Worm (Caenorhabditis elegans) whole organism, L1 larva: ENCODE measurements around the gene nhr-121.

Experiments
- C04F5.9 ChIP-seq: sonication (generic microtip); optimal IDR thresholded peaks from 2 replicates; lab custom pipeline; 2016; ENCODE audit warnings: missing genetic modification characterization, missing compliant biosample characterization
- C16A3.4 ChIP-seq: fragments of 150-350 bp; optimal IDR thresholded peaks from 2 replicates; lab custom pipeline; 2014; ENCODE audit warnings: missing biosample characterization, missing genetic modification characterization
- C34B4.2 ChIP-seq: sonication (generic microtip); optimal IDR thresholded peaks from 2 replicates; lab custom pipeline; 2017; ENCODE audit warnings: mild to moderate bottlenecking, missing genetic modification characterization, missing compliant biosample characterization
- Y116A8C.19 ChIP-seq: sonication (generic microtip); optimal IDR thresholded peaks from 2 replicates; lab custom pipeline; 2016; ENCODE audit warnings: missing compliant biosample characterization, missing genetic modification characterization, borderline replicate concordance
- aha-1 ChIP-seq: fragments of 150-350 bp; optimal IDR thresholded peaks from 2 replicates; lab custom pipeline; 2014; ENCODE audit warnings: missing biosample characterization, missing genetic modification characterization
- aly-2 ChIP-seq: fragments of 150-350 bp; optimal IDR thresholded peaks from 2 replicates; lab custom pipeline; 2014; ENCODE audit warnings: missing biosample characterization, missing genetic modification characterization
- ama-1 ChIP-seq: fragments of 150-350 bp; optimal IDR thresholded peaks from 2 replicates; lab custom pipeline; 2014
- blmp-1 ChIP-seq: fragments of 150-350 bp; optimal IDR thresholded peaks from 2 replicates; lab custom pipeline; 2014; ENCODE audit warnings: missing biosample characterization, missing genetic modification characterization
- ceh-63 ChIP-seq: fragments of 200-800 bp; sonication (Bioruptor generic); optimal IDR thresholded peaks from 2 replicates; lab custom pipeline; 2018; ENCODE audit warnings: mild to moderate bottlenecking, missing genetic modification characterization, missing compliant biosample characterization
- ceh-8 ChIP-seq: fragments of 200-800 bp; sonication (Bioruptor generic); optimal IDR thresholded peaks from 2 replicates; lab custom pipeline; 2018; ENCODE audit warnings: mild to moderate bottlenecking, missing genetic modification characterization, moderate library complexity, missing compliant biosample characterization
- ceh-82 ChIP-seq, 3 experiments: fragments of 150-350 bp in 1 of 3; sonication (generic microtip) in 2 of 3; optimal IDR thresholded peaks; 2 replicates each; lab custom pipeline; 2014 to 2017; ENCODE audit warnings: missing biosample characterization in 3 of 3, missing genetic modification characterization in 3 of 3
- ceh-88 ChIP-seq: fragments of 200-800 bp; sonication (Bioruptor generic); IDR thresholded peaks from 2 replicates; pipeline ENCODE4 v1.3.6; 2022; ENCODE audit warnings: missing genetic modification characterization, missing compliant biosample characterization
- dpl-1 ChIP-seq, 3 experiments: fragments of 150-350 bp in 2 of 3; sonication (generic microtip) in 1 of 3; optimal IDR thresholded peaks; 2 replicates each; lab custom pipeline; 2014 to 2017; ENCODE audit warnings: missing biosample characterization in 3 of 3, missing genetic modification characterization in 3 of 3, missing genetic modification reagents in 3 of 3
- dsc-1 ChIP-seq: sonication (generic microtip); optimal IDR thresholded peaks from 2 replicates; lab custom pipeline; 2016; ENCODE audit warnings: mild to moderate bottlenecking, missing genetic modification characterization, missing compliant biosample characterization
- efl-1 ChIP-seq, 4 experiments: fragments of 150-350 bp; optimal IDR thresholded peaks in 3 of 4; peaks in 1 of 4; 1 replicate in 1 of 4; 2 replicates in 3 of 4; lab custom pipeline; 2014; ENCODE audit warnings: missing biosample characterization in 2 of 4, missing genetic modification characterization in 2 of 4, missing genetic modification reagents in 2 of 4
- efl-3 ChIP-seq: fragments of 200-800 bp; sonication (Bioruptor generic); optimal IDR thresholded peaks from 2 replicates; lab custom pipeline; 2018; ENCODE audit warnings: mild to moderate bottlenecking, missing genetic modification characterization, missing compliant biosample characterization
- egl-13 ChIP-seq: sonication (generic microtip); optimal IDR thresholded peaks from 2 replicates; lab custom pipeline; 2016; ENCODE audit warnings: missing genotype, missing genetic modification reagents, missing genetic modification characterization, missing compliant biosample characterization
- egl-27 ChIP-seq, 2 experiments: fragments of 150-350 bp in 1 of 2; sonication (generic microtip); optimal IDR thresholded peaks; 3 replicates each; lab custom pipeline; 2017 to 2018; ENCODE audit warnings: missing biosample characterization in 2 of 2, missing genetic modification characterization in 2 of 2, missing genetic modification reagents in 2 of 2
- elt-2 ChIP-seq: sonication (generic microtip); optimal IDR thresholded peaks from 2 replicates; lab custom pipeline; 2016; ENCODE audit warnings: missing genetic modification characterization, mild to moderate bottlenecking, inconsistent platforms, missing compliant biosample characterization, missing genetic modification reagents
- ets-5 ChIP-seq: fragments of 200-800 bp; sonication (Bioruptor generic); IDR thresholded peaks from 2 replicates; pipeline ENCODE4 v1.3.6; 2022; ENCODE audit warnings: missing genetic modification characterization, missing compliant biosample characterization
- fkh-8 ChIP-seq: sonication (generic microtip); optimal IDR thresholded peaks from 2 replicates; lab custom pipeline; 2016; ENCODE audit warnings: mild to moderate bottlenecking, missing genetic modification characterization, missing compliant biosample characterization
- fos-1 ChIP-seq: fragments of 150-350 bp; optimal IDR thresholded peaks from 2 replicates; lab custom pipeline; 2014; ENCODE audit warnings: missing biosample characterization, missing genetic modification characterization
- hlh-4 ChIP-seq: sonication (generic microtip); optimal IDR thresholded peaks from 2 replicates; lab custom pipeline; 2016; ENCODE audit warnings: mild to moderate bottlenecking, missing genetic modification characterization, missing compliant biosample characterization
- irx-1 ChIP-seq: sonication (generic microtip); optimal IDR thresholded peaks from 2 replicates; lab custom pipeline; 2016; ENCODE audit warnings: missing genetic modification characterization, missing compliant biosample characterization
- jun-1 ChIP-seq: fragments of 150-350 bp; optimal IDR thresholded peaks from 2 replicates; lab custom pipeline; 2014; ENCODE audit warnings: missing biosample characterization, missing genetic modification reagents, missing genetic modification characterization
- lin-14 ChIP-seq: fragments of 200-800 bp; sonication (Bioruptor generic); optimal IDR thresholded peaks from 2 replicates; lab custom pipeline; 2018; ENCODE audit warnings: mild to moderate bottlenecking, missing genetic modification characterization, moderate library complexity, missing compliant biosample characterization
- lin-35 ChIP-seq, 2 experiments: fragments of 150-350 bp; optimal IDR thresholded peaks; 2 replicates each; lab custom pipeline; 2014; ENCODE audit warnings: missing biosample characterization in 2 of 2, missing genetic modification characterization in 2 of 2, missing genetic modification reagents in 2 of 2
- lin-39 ChIP-seq: fragments of 150-350 bp; optimal IDR thresholded peaks from 2 replicates; lab custom pipeline; 2014; ENCODE audit warnings: missing biosample characterization, missing genetic modification reagents, missing genetic modification characterization
- lsy-2 ChIP-seq, 2 experiments: fragments of 150-350 bp; optimal IDR thresholded peaks; 2 replicates each; lab custom pipeline; 2014; ENCODE audit warnings: missing biosample characterization in 2 of 2, missing genetic modification characterization in 2 of 2
- mab-9 ChIP-seq: fragments of 200-800 bp; sonication (Bioruptor generic); IDR thresholded peaks from 2 replicates; pipeline ENCODE4 v1.3.6; 2022; ENCODE audit warnings: missing genetic modification reagents, missing genetic modification characterization, missing compliant biosample characterization
- mep-1 ChIP-seq: fragments of 150-350 bp; optimal IDR thresholded peaks from 2 replicates; lab custom pipeline; 2014; ENCODE audit warnings: missing biosample characterization, missing genetic modification characterization
- nhr-11 ChIP-seq: fragments of 150-350 bp; optimal IDR thresholded peaks from 2 replicates; lab custom pipeline; 2014; ENCODE audit warnings: missing biosample characterization, missing genetic modification characterization
- nhr-19 ChIP-seq: fragments of 200-800 bp; sonication (Bioruptor generic); conservative IDR thresholded peaks from 2 replicates; pipeline ENCODE4 v1.3.6; 2022; ENCODE audit warnings: missing genetic modification characterization, missing compliant biosample characterization
- nhr-237 ChIP-seq: fragments of 150-350 bp; optimal IDR thresholded peaks from 2 replicates; lab custom pipeline; 2014; ENCODE audit warnings: missing biosample characterization, missing genetic modification characterization
- nhr-28 ChIP-seq: fragments of 150-350 bp; optimal IDR thresholded peaks from 2 replicates; lab custom pipeline; 2014; ENCODE audit warnings: missing biosample characterization, missing genetic modification characterization
- nhr-71 ChIP-seq: sonication (generic microtip); optimal IDR thresholded peaks from 2 replicates; lab custom pipeline; 2016; ENCODE audit warnings: mild to moderate bottlenecking, missing genetic modification characterization, moderate library complexity, missing compliant biosample characterization
- nhr-76 ChIP-seq: sonication (generic microtip); optimal IDR thresholded peaks from 2 replicates; lab custom pipeline; 2017; ENCODE audit warnings: missing biosample characterization, missing genetic modification characterization
- nhr-90 ChIP-seq: sonication (generic microtip); optimal IDR thresholded peaks from 2 replicates; lab custom pipeline; 2016; ENCODE audit warnings: mild to moderate bottlenecking, missing genetic modification characterization, missing compliant biosample characterization; ENCODE audit not compliant: poor library complexity
- pag-3 ChIP-seq: sonication (generic microtip); optimal IDR thresholded peaks from 2 replicates; lab custom pipeline; 2017; ENCODE audit warnings: missing genetic modification characterization, mild to moderate bottlenecking, missing compliant biosample characterization, antibody characterized with exemption, borderline replicate concordance; ENCODE audit not compliant: insufficient read depth
- rnt-1 ChIP-seq: sonication (generic microtip); optimal IDR thresholded peaks from 2 replicates; lab custom pipeline; 2016; ENCODE audit warnings: mild to moderate bottlenecking, missing genetic modification characterization, moderate library complexity, missing compliant biosample characterization
- skn-1 ChIP-seq: fragments of 150-350 bp; optimal IDR thresholded peaks from 2 replicates; lab custom pipeline; 2014; ENCODE audit warnings: missing biosample characterization, missing genetic modification characterization
- snu-23 ChIP-seq: sonication (generic microtip); optimal IDR thresholded peaks from 2 replicates; lab custom pipeline; 2016; ENCODE audit warnings: missing genetic modification characterization, missing compliant biosample characterization
- sup-37 ChIP-seq: fragments of 200-800 bp; sonication (Bioruptor generic); optimal IDR thresholded peaks from 2 replicates; lab custom pipeline; 2018; ENCODE audit warnings: mild to moderate bottlenecking, missing genetic modification characterization, missing compliant biosample characterization
- swsn-7 ChIP-seq: sonication (generic microtip); optimal IDR thresholded peaks from 2 replicates; lab custom pipeline; 2016; ENCODE audit warnings: missing genetic modification characterization, missing compliant biosample characterization
- tbx-2 ChIP-seq: sonication (generic microtip); optimal IDR thresholded peaks from 2 replicates; lab custom pipeline; 2016; ENCODE audit warnings: missing genetic modification characterization, missing compliant biosample characterization
- tlp-1 ChIP-seq: fragments of 150-350 bp; optimal IDR thresholded peaks from 2 replicates; lab custom pipeline; 2014; ENCODE audit warnings: missing biosample characterization, missing genetic modification characterization
- unc-30 ChIP-seq: sonication (generic microtip); optimal IDR thresholded peaks from 2 replicates; lab custom pipeline; 2017; ENCODE audit warnings: missing biosample characterization, missing genetic modification characterization
- unc-86 ChIP-seq: sonication (generic microtip); optimal IDR thresholded peaks from 2 replicates; lab custom pipeline; 2016; ENCODE audit warnings: missing genetic modification characterization, missing compliant biosample characterization
- vab-15 ChIP-seq: sonication (generic microtip); optimal IDR thresholded peaks from 2 replicates; lab custom pipeline; 2017; ENCODE audit warnings: missing genotype, mild to moderate bottlenecking, missing genetic modification characterization, missing compliant biosample characterization
- zag-1 ChIP-seq: fragments of 150-350 bp; optimal IDR thresholded peaks from 2 replicates; lab custom pipeline; 2014; ENCODE audit warnings: missing biosample characterization, missing genetic modification characterization
- zip-4 ChIP-seq: fragments of 200-800 bp; sonication (Bioruptor generic); optimal IDR thresholded peaks from 2 replicates; lab custom pipeline; 2018; ENCODE audit warnings: mild to moderate bottlenecking, missing genetic modification characterization, moderate library complexity, missing compliant biosample characterization

The nhr-121 gene

ce11 chrIII:2432925-2433324, 21.7 kb downstream of the nhr-121 start:
- TF ChIP-seq nhr-76 (tag; lab: Kevin White, UChicago): no peak
- peak; percentile 36 to 42 for TF ChIP-seq efl-1 (optimal IDR thresholded peaks at IDR 0.05; lab: Kevin White, UChicago)
- peak in 1 of 2 experiments; percentile 88 for TF ChIP-seq efl-1 (GFP tag; optimal IDR thresholded peaks at IDR 0.05 in 1 of 2; lab: Kevin White, UChicago)
- peak; percentile 32 for TF ChIP-seq dsc-1
- TF ChIP-seq, all 84 proteins: peak for 2

- TF ChIP-seq mep-1 (no peak), egl-13 (tag; lab: Kevin White, UChicago) (no peak), vab-15 (tag; lab: Kevin White, UChicago) (no peak), nhr-90 (tag; lab: Kevin White, UChicago) (no peak), nhr-11 (no peak), C34B4.2 (tag; lab: Kevin White, UChicago) (no peak), sup-37 (GFP tag; lab: Kevin White, UChicago) (no peak), lsy-2 (tag; optimal IDR thresholded peaks at IDR 0.05; lab: Kevin White, UChicago) (peak in 1 of 2 experiments; percentile 35), zip-4 (GFP tag; lab: Kevin White, UChicago) (no peak), lin-14 (GFP tag; lab: Kevin White, UChicago) (no peak), snu-23 (GFP tag; lab: Kevin White, UChicago) (no peak), aha-1 (tag; lab: Kevin White, UChicago) (no peak), irx-1 (tag; lab: Kevin White, UChicago) (no peak), efl-1 (optimal IDR thresholded peaks at IDR 0.05; lab: Kevin White, UChicago) (peak; percentile 55 to 58), efl-1 (GFP tag; optimal IDR thresholded peaks at IDR 0.05 in 1 of 2; lab: Kevin White, UChicago) (peak in 1 of 2 experiments; percentile 83), ceh-8 (GFP tag; lab: Kevin White, UChicago) (no peak), hlh-4 (tag; lab: Kevin White, UChicago) (no peak), lin-35 (GFP tag; optimal IDR thresholded peaks at IDR 0.05; lab: Kevin White, UChicago) (peak in 1 of 2 experiments; percentile 16), dpl-1 (GFP tag; optimal IDR thresholded peaks at IDR 0.05; lab: Kevin White, UChicago) (peak in 1 of 3 experiments; percentile 29), ceh-88 (GFP tag; lab: Robert Waterston, UW) (no peak), lin-39 (tag; lab: Kevin White, UChicago) (no peak), ceh-82 (tag; optimal IDR thresholded peaks at IDR 0.05; lab: Kevin White, UChicago) (peak in 1 of 3 experiments; percentile 28), mab-9 (GFP tag; lab: Robert Waterston, UW) (no peak), jun-1 (no peak), aly-2 (tag; lab: Kevin White, UChicago) (no peak), rnt-1 (peak; percentile 22), swsn-7 (peak; percentile 5), ceh-63 (no peak), ets-5 (GFP tag; lab: Robert Waterston, UW) (no peak), nhr-19 (GFP tag; lab: Robert Waterston, UW) (no peak), tbx-2 (tag; lab: Kevin White, UChicago) (no peak), tlp-1 (tag; lab: Kevin White, UChicago) (no peak), fkh-8 (tag; lab: Kevin White, UChicago) (peak; percentile 5), Y116A8C.19 (tag; lab: Kevin White, UChicago) (no peak), elt-2 (tag; lab: Kevin White, UChicago) (no peak), nhr-71 (peak; percentile 12), blmp-1 (tag; lab: Kevin White, UChicago) (no peak), nhr-28 (tag; lab: Kevin White, UChicago) (no peak), efl-3 (GFP tag; lab: Kevin White, UChicago) (no peak), nhr-237 (tag; lab: Kevin White, UChicago) (no peak), egl-27 (tag; optimal IDR thresholded peaks at IDR 0.05; lab: Kevin White, UChicago) (no peak), unc-86 (tag; lab: Kevin White, UChicago) (no peak), pag-3 (no peak), ama-1 (no peak), skn-1 (tag; lab: Kevin White, UChicago) (no peak), zag-1 (tag; lab: Kevin White, UChicago) (no peak), C16A3.4 (tag; lab: Kevin White, UChicago) (no peak), fos-1 (tag; lab: Kevin White, UChicago) (no peak), unc-30 (tag; lab: Kevin White, UChicago) (no peak), C04F5.9 (tag; lab: Kevin White, UChicago) (no peak)
Measured at ce11 chrIII:2426122-2426521, 28.5 kb downstream of the nhr-121 start, which contains the start of gene W04B5.8. Gene W04B5.8, plus strand, starts transcription at chrIII:2426316.
